Worm (Caenorhabditis elegans): Measurements from ENCODE around the gene F28F9.3.

Gene F28F9.3

DNA sequence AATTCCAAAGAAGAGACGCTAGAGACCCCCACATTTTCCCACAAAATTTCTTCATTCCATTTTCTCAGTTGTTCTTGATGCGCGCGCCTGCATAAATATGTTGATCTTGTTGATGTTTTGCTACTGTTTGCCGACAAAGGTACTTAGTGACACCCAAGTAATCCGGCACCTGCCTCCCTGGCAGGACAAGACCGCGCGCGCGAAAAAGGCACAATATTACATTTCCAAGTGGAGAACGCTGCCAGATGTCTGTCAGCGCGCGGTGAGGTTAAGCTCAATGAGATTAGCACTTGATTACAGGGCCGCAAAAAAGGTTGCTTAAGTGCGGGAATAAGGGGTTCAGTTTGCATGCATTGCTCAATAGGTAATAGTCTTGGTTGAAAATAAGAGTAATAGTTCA lies 14.9 kb downstream of the F28F9.3 start:
- TF ChIP-seq K12H6.12 (tag; optimal IDR thresholded peaks at IDR 0.05) (no peak), xnd-1 (tag; optimal IDR thresholded peaks at IDR 0.05) (no peak), athp-1 (tag; optimal IDR thresholded peaks at IDR 0.05) (no peak), rpc-1 (optimal IDR thresholded peaks at IDR 0.05) (no peak), rpc-1 (tag; optimal IDR thresholded peaks at IDR 0.05) (no peak), ztf-22 (GFP tag; optimal IDR thresholded peaks at IDR 0.05) (no peak), F37B4.10 (GFP tag; IDR thresholded peaks at IDR 0.05) (no peak), attf-6 (GFP tag; IDR thresholded peaks at IDR 0.05) (no peak), ZK185.1 (tag; optimal IDR thresholded peaks at IDR 0.05; ENCODE audit: poor library complexity, severe bottlenecking) (no peak), rcor-1 (GFP tag; IDR thresholded peaks at IDR 0.05) (no peak), T07F8.4 (tag; optimal IDR thresholded peaks at IDR 0.05) (no peak), C06A6.2 (GFP tag; conservative IDR thresholded peaks at IDR 0.05) (no peak), snpc-1.1 (tag; optimal IDR thresholded peaks at IDR 0.05; ENCODE audit: insufficient read depth) (no peak), Y79H2A.3 (GFP tag; conservative IDR thresholded peaks at IDR 0.05) (no peak), sptf-2 (GFP tag; optimal IDR thresholded peaks at IDR 0.05) (no peak), F22D6.2 (tag; optimal IDR thresholded peaks at IDR 0.05) (no peak), ekl-4 (GFP tag; IDR thresholded peaks at IDR 0.05) (no peak), dpff-1 (tag; optimal IDR thresholded peaks at IDR 0.05) (no peak), snpc-4 (GFP tag; optimal IDR thresholded peaks at IDR 0.05) (no peak), snpc-4 (tag; optimal IDR thresholded peaks at IDR 0.05) (no peak)

DNA sequence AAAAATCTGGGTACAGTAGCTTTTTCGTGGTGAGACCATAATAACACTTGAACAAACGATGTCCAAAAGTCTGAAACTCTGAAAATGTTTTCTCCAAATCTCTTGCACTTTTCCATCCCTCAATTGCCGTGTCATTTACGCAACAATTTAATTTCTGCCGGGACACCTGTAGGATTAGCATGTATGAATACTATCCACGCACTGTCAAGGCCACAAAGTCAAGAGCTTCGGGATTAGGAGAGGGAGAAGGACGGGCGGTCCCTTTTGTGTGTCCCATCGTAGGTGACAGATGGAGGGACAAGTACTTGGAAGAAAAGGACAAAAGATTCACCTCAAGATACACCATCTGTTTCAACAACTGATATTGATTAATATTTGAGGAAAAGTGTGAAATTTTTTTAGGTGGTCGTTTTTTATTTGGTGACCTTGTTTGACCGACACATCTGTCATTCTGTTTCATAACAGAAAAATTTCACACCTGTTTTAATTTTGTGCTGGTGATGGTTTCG lies 16.4 kb downstream of the F28F9.3 start:
- TF ChIP-seq lin-26 (GFP tag; IDR thresholded peaks at IDR 0.05) (no peak), B0336.3 (GFP tag; IDR thresholded peaks at IDR 0.05) (no peak), snpc-4 (GFP tag; optimal IDR thresholded peaks at IDR 0.05) (no peak), snpc-4 (tag; optimal IDR thresholded peaks at IDR 0.05) (no peak), egl-18 (GFP tag; IDR thresholded peaks at IDR 0.05) (no peak), tlf-1 (GFP tag; optimal IDR thresholded peaks at IDR 0.05) (no peak), nhr-179 (tag; optimal IDR thresholded peaks at IDR 0.05) (no peak), dpff-1 (tag; optimal IDR thresholded peaks at IDR 0.05) (no peak), nhr-120 (GFP tag; IDR thresholded peaks at IDR 0.05) (no peak), bed-1 (GFP tag; IDR thresholded peaks at IDR 0.05) (no peak), dox-1 (GFP tag; IDR thresholded peaks at IDR 0.05) (no peak), F22D6.2 (tag; optimal IDR thresholded peaks at IDR 0.05) (no peak), ztf-6 (GFP tag; IDR thresholded peaks at IDR 0.05) (no peak), ccch-3 (GFP tag; optimal IDR thresholded peaks at IDR 0.05) (no peak), attf-6 (GFP tag; IDR thresholded peaks at IDR 0.05) (no peak), rec-8 (tag; optimal IDR thresholded peaks at IDR 0.05) (no peak), repo-1 (tag; optimal IDR thresholded peaks at IDR 0.05) (no peak), hsf-1 (GFP tag; IDR thresholded peaks at IDR 0.05) (no peak)

ce11 chrIV:3844004-3844403 lies 17.3 kb downstream of the F28F9.3 start:
- TF ChIP-seq K11D2.4 (GFP tag; IDR thresholded peaks at IDR 0.05), result no peak
- no peak for TF ChIP-seq B0035.1 (tag; optimal IDR thresholded peaks at IDR 0.05)
- TF ChIP-seq lin-26 (GFP tag; IDR thresholded peaks at IDR 0.05), result no peak
- TF ChIP-seq let-526 (GFP tag; IDR thresholded peaks at IDR 0.05), result no peak
- no peak for TF ChIP-seq B0019.2 (GFP tag; conservative IDR thresholded peaks at IDR 0.05)
- TF ChIP-seq hrde-1 (tag; optimal IDR thresholded peaks at IDR 0.05; ENCODE audit: borderline replicate concordance), result no peak
- TF ChIP-seq tbp1 (GFP tag; optimal IDR thresholded peaks at IDR 0.05), result no peak
- TF ChIP-seq ZK185.1 (tag; optimal IDR thresholded peaks at IDR 0.05; ENCODE audit: poor library complexity, severe bottlenecking), result no peak
- TF ChIP-seq mel-28 (tag; optimal IDR thresholded peaks at IDR 0.05; ENCODE audit: borderline replicate concordance), result no peak
- no peak for TF ChIP-seq him-1 (tag; optimal IDR thresholded peaks at IDR 0.05)
- no peak for TF ChIP-seq F55B11.4 (tag; optimal IDR thresholded peaks at IDR 0.05; ENCODE audit: borderline replicate concordance, insufficient read depth)
- no peak for TF ChIP-seq F10E7.11 (tag; optimal IDR thresholded peaks at IDR 0.05)
- TF ChIP-seq ekl-4 (GFP tag; IDR thresholded peaks at IDR 0.05), result no peak
- no peak for TF ChIP-seq aptf-3 (GFP tag; IDR thresholded peaks at IDR 0.05)
